Fruit fly (Drosophila melanogaster) whole organism, adult: Measurements from ENCODE around the gene GstD5.

Experiments
- CG14711 ChIP-seq: fragments of 200-800 bp; sonication (Bioruptor generic); optimal IDR thresholded peaks from 2 replicates; lab custom pipeline; 2018; ENCODE audit warnings: missing biosample characterization, mild to moderate bottlenecking, missing genetic modification characterization, moderate library complexity
- CG5204 ChIP-seq: fragments of 200-800 bp; sonication (Bioruptor generic); optimal IDR thresholded peaks from 2 replicates; lab custom pipeline; 2016; ENCODE audit warnings: missing biosample characterization, missing genetic modification characterization
- CG7045 ChIP-seq: fragments of 200-800 bp; sonication (Bioruptor generic); optimal IDR thresholded peaks from 2 replicates; lab custom pipeline; 2017; ENCODE audit warnings: missing biosample characterization, mild to moderate bottlenecking, missing genetic modification characterization
- Hr96 ChIP-seq: fragments of 200-800 bp; sonication (Bioruptor generic); optimal IDR thresholded peaks from 2 replicates; lab custom pipeline; 2016; ENCODE audit warnings: missing biosample characterization, missing genetic modification characterization

dm6 chr3R:12350497-12350896 lies 25.0 kb upstream of the GstD5 start, which contains the start of gene CG10038:
- TF ChIP-seq Hr96 (GFP tag; lab: Kevin White, UChicago) (no peak), CG14711 (no peak), CG7045 (GFP tag; lab: Kevin White, UChicago) (no peak), CG5204 (no peak)
